Fruit fly (Drosophila melanogaster) whole organism, embryonic: ENCODE measurements around the gene moody.

Experiments used
- Ada2b ChIP-seq: fragments of 200-800 bp; sonication (Bioruptor generic); IDR thresholded peaks from 2 replicates; pipeline ENCODE4 v1.3.6; 2022; ENCODE audit warnings: missing biosample characterization, missing genetic modification characterization
- B-H2 ChIP-seq: fragments of 200-800 bp; sonication (Bioruptor generic); optimal IDR thresholded peaks from 2 replicates; lab custom pipeline; 2018; ENCODE audit warnings: missing biosample characterization, mild to moderate bottlenecking, missing genetic modification characterization
- CG10147 ChIP-seq: fragments of 200-800 bp; sonication (Bioruptor generic); optimal IDR thresholded peaks from 2 replicates; lab custom pipeline; 2019; ENCODE audit warnings: missing biosample characterization, mild to moderate bottlenecking, missing genetic modification characterization, moderate library complexity
- CG10267 ChIP-seq: fragments of 200-800 bp; sonication (Bioruptor generic); optimal IDR thresholded peaks from 2 replicates; lab custom pipeline; 2018; ENCODE audit warnings: missing biosample characterization, mild to moderate bottlenecking, missing genetic modification characterization, moderate library complexity
- CG10543 ChIP-seq: fragments of 200-800 bp; sonication (Bioruptor generic); optimal IDR thresholded peaks from 3 replicates; lab custom pipeline; 2017; ENCODE audit warnings: missing biosample characterization, mild to moderate bottlenecking, missing genetic modification characterization, moderate library complexity
- CG12071 ChIP-seq: fragments of 200-800 bp; sonication (Bioruptor generic); optimal IDR thresholded peaks from 3 replicates; lab custom pipeline; 2018; ENCODE audit warnings: missing biosample characterization, mild to moderate bottlenecking, missing genetic modification characterization
- CG12391 ChIP-seq: fragments of 200-800 bp; sonication (Bioruptor generic); optimal IDR thresholded peaks from 3 replicates; lab custom pipeline; 2018; ENCODE audit warnings: missing biosample characterization, mild to moderate bottlenecking, missing genetic modification characterization, moderate library complexity
- CG13424 ChIP-seq: fragments of 200-800 bp; sonication (Bioruptor generic); optimal IDR thresholded peaks from 2 replicates; lab custom pipeline; 2019; ENCODE audit warnings: missing biosample characterization, mild to moderate bottlenecking, missing genetic modification characterization, moderate library complexity
- CG13894 ChIP-seq: fragments of 200-800 bp; sonication (Bioruptor generic); optimal IDR thresholded peaks from 3 replicates; lab custom pipeline; 2018; ENCODE audit warnings: missing biosample characterization, mild to moderate bottlenecking, missing genetic modification characterization, moderate library complexity
- CG14860 ChIP-seq: fragments of 200-800 bp; sonication (Bioruptor generic); IDR thresholded peaks from 3 replicates; pipeline ENCODE4 v1.3.6; 2022; ENCODE audit warnings: missing biosample characterization, missing genetic modification characterization; ENCODE audit not compliant: partially characterized antibody
- CG15479 ChIP-seq: fragments of 200-800 bp; sonication (Bioruptor generic); optimal IDR thresholded peaks from 3 replicates; lab custom pipeline; 2019; ENCODE audit warnings: missing biosample characterization, mild to moderate bottlenecking, missing genetic modification characterization, moderate library complexity
- CG15514 ChIP-seq: fragments of 200-800 bp; sonication (Bioruptor generic); optimal IDR thresholded peaks from 3 replicates; lab custom pipeline; 2017; ENCODE audit warnings: missing biosample characterization, missing genetic modification characterization, mild to moderate bottlenecking, moderate library complexity, missing genetic modification reagents
- CG17186 ChIP-seq: fragments of 200-800 bp; sonication (Bioruptor generic); optimal IDR thresholded peaks from 3 replicates; lab custom pipeline; 2017; ENCODE audit warnings: missing biosample characterization, missing genetic modification reagents, missing genetic modification characterization
- CG18619 ChIP-seq: fragments of 200-800 bp; sonication (Bioruptor generic); optimal IDR thresholded peaks from 3 replicates; lab custom pipeline; 2017; ENCODE audit warnings: missing biosample characterization, mild to moderate bottlenecking, missing genetic modification characterization
- CG2120 ChIP-seq: fragments of 200-800 bp; sonication (Bioruptor generic); optimal IDR thresholded peaks from 3 replicates; lab custom pipeline; 2016; ENCODE audit warnings: missing biosample characterization, missing genetic modification characterization
- CG2202 ChIP-seq: fragments of 200-800 bp; sonication (Bioruptor generic); optimal IDR thresholded peaks from 2 replicates; lab custom pipeline; 2018; ENCODE audit warnings: missing biosample characterization, mild to moderate bottlenecking, missing genetic modification characterization
- CG33213 ChIP-seq: fragments of 200-800 bp; sonication (Bioruptor generic); optimal IDR thresholded peaks from 3 replicates; lab custom pipeline; 2016; ENCODE audit warnings: missing biosample characterization, missing genetic modification characterization
- CG34224 ChIP-seq: fragments of 200-800 bp; sonication (Bioruptor generic); IDR thresholded peaks from 3 replicates; pipeline ENCODE4 v1.3.6; 2022; ENCODE audit warnings: missing biosample characterization, missing genetic modification characterization; ENCODE audit not compliant: partially characterized antibody
- CG5953 ChIP-seq: fragments of 200-800 bp; sonication (Bioruptor generic); IDR thresholded peaks from 2 replicates; pipeline ENCODE4 v1.3.6; 2022; ENCODE audit warnings: missing biosample characterization, missing genetic modification characterization
- CG6175 ChIP-seq: fragments of 200-800 bp; sonication (Bioruptor generic); IDR thresholded peaks from 3 replicates; pipeline ENCODE4 v1.3.6; 2022; ENCODE audit warnings: missing biosample characterization, missing genetic modification characterization
- CG9437 ChIP-seq: fragments of 200-800 bp; sonication (Bioruptor generic); optimal IDR thresholded peaks from 2 replicates; lab custom pipeline; 2018; ENCODE audit warnings: missing biosample characterization, mild to moderate bottlenecking, missing genetic modification characterization
- CG9797 ChIP-seq: fragments of 200-800 bp; sonication (Bioruptor generic); optimal IDR thresholded peaks from 3 replicates; lab custom pipeline; 2018; ENCODE audit warnings: missing biosample characterization, mild to moderate bottlenecking, missing genetic modification characterization
- CoRest ChIP-seq: fragments of 200-800 bp; sonication (Bioruptor generic); optimal IDR thresholded peaks from 3 replicates; lab custom pipeline; 2018; ENCODE audit warnings: missing biosample characterization, mild to moderate bottlenecking, missing genetic modification characterization, moderate library complexity
- D19A ChIP-seq: fragments of 200-800 bp; optimal IDR thresholded peaks from 3 replicates; lab custom pipeline; 2019; ENCODE audit warnings: missing biosample characterization, mild to moderate bottlenecking, missing genetic modification characterization, moderate library complexity
- Dll ChIP-seq: fragments of 200-800 bp; sonication (Bioruptor generic); IDR thresholded peaks from 4 replicates; pipeline ENCODE4 v1.3.6; 2022; ENCODE audit warnings: missing biosample characterization, missing genetic modification characterization; ENCODE audit not compliant: partially characterized antibody
- Eip74EF ChIP-seq, 2 experiments: fragments of 200-800 bp in 1 of 2; fragments of >200 bp in 1 of 2; sonication (Bioruptor generic) in 1 of 2; optimal IDR thresholded peaks; 2 replicates each; lab custom pipeline; 2017 to 2019; ENCODE audit warnings: missing biosample characterization in 2 of 2, missing genetic modification characterization in 2 of 2, mild to moderate bottlenecking in 1 of 2, moderate library complexity in 1 of 2
- Gsc ChIP-seq: fragments of 200-800 bp; sonication (Bioruptor generic); IDR thresholded peaks from 2 replicates; pipeline ENCODE4 v1.3.6; 2022; ENCODE audit warnings: missing biosample characterization, missing genetic modification characterization
- HmgD ChIP-seq: fragments of 200-800 bp; sonication (Bioruptor generic); optimal IDR thresholded peaks from 3 replicates; lab custom pipeline; 2016; ENCODE audit warnings: missing biosample characterization, missing genetic modification characterization
- MTF-1 ChIP-seq: fragments of 200-800 bp; sonication (Bioruptor generic); optimal IDR thresholded peaks from 2 replicates; lab custom pipeline; 2018; ENCODE audit warnings: missing biosample characterization, mild to moderate bottlenecking, missing genetic modification characterization, borderline replicate concordance
- Mrtf ChIP-seq: fragments of 200-800 bp; sonication (Bioruptor generic); IDR thresholded peaks from 3 replicates; pipeline ENCODE4 v1.3.6; 2022; ENCODE audit warnings: missing biosample characterization, missing genetic modification characterization
- Nf-YC ChIP-seq: fragments of 200-800 bp; optimal IDR thresholded peaks from 3 replicates; lab custom pipeline; 2019; ENCODE audit warnings: missing biosample characterization, mild to moderate bottlenecking, missing genetic modification characterization, moderate library complexity
- Vsx1 ChIP-seq: fragments of 200-800 bp; sonication (Bioruptor generic); optimal IDR thresholded peaks from 2 replicates; lab custom pipeline; 2017; ENCODE audit warnings: missing biosample characterization, mild to moderate bottlenecking, missing genetic modification characterization, missing genetic modification reagents
- ap ChIP-seq: fragments of 200-800 bp; sonication (Bioruptor generic); IDR thresholded peaks from 2 replicates; pipeline ENCODE4 v1.3.6; 2022; ENCODE audit warnings: missing biosample characterization, missing genetic modification characterization
- ase ChIP-seq: fragments of 200-800 bp; sonication (Bioruptor generic); IDR thresholded peaks from 3 replicates; pipeline ENCODE4 v1.3.6; 2022; ENCODE audit warnings: missing biosample characterization, missing genetic modification characterization
- da ChIP-seq: fragments of 200-800 bp; sonication (Bioruptor generic); optimal IDR thresholded peaks from 2 replicates; lab custom pipeline; 2016; ENCODE audit warnings: missing biosample characterization, missing genetic modification characterization
- dm ChIP-seq: fragments of 200-800 bp; sonication (Bioruptor generic); optimal IDR thresholded peaks from 3 replicates; lab custom pipeline; 2016; ENCODE audit warnings: missing biosample characterization, missing genetic modification characterization
- dmrt11E ChIP-seq: fragments of 200-800 bp; sonication (Bioruptor generic); optimal IDR thresholded peaks from 3 replicates; lab custom pipeline; 2018; ENCODE audit warnings: missing biosample characterization, mild to moderate bottlenecking, missing genetic modification characterization, moderate library complexity
- fd102C ChIP-seq: fragments of 200-800 bp; sonication (Bioruptor generic); optimal IDR thresholded peaks from 2 replicates; lab custom pipeline; 2018; ENCODE audit warnings: missing biosample characterization, mild to moderate bottlenecking, missing genetic modification characterization, moderate library complexity
- gem ChIP-seq: fragments of 200-800 bp; sonication (Bioruptor generic); optimal IDR thresholded peaks from 2 replicates; lab custom pipeline; 2019; ENCODE audit warnings: missing biosample characterization, mild to moderate bottlenecking, missing genetic modification characterization, moderate library complexity
- her ChIP-seq: fragments of 200-800 bp; sonication (Bioruptor generic); optimal IDR thresholded peaks from 2 replicates; lab custom pipeline; 2016; ENCODE audit warnings: missing biosample characterization, missing genetic modification characterization
- knrl ChIP-seq: fragments of 200-800 bp; sonication (Bioruptor generic); IDR thresholded peaks from 3 replicates; pipeline ENCODE4 v1.3.6; 2022; ENCODE audit warnings: missing biosample characterization, missing genetic modification characterization; ENCODE audit not compliant: partially characterized antibody
- mirr ChIP-seq: fragments of 200-800 bp; sonication (Bioruptor generic); optimal IDR thresholded peaks from 3 replicates; lab custom pipeline; 2018; ENCODE audit warnings: missing biosample characterization, mild to moderate bottlenecking, missing genetic modification characterization
- odd ChIP-seq: fragments of 200-800 bp; sonication (Bioruptor generic); optimal IDR thresholded peaks from 2 replicates; lab custom pipeline; 2017; ENCODE audit warnings: missing biosample characterization, mild to moderate bottlenecking, missing genetic modification characterization
- onecut ChIP-seq: fragments of 200-800 bp; sonication (Bioruptor generic); IDR thresholded peaks from 2 replicates; pipeline ENCODE4 v1.3.6; 2022; ENCODE audit warnings: missing biosample characterization, missing genetic modification characterization
- org-1 ChIP-seq: fragments of 200-800 bp; sonication (Bioruptor generic); optimal IDR thresholded peaks from 2 replicates; lab custom pipeline; 2017; ENCODE audit warnings: missing biosample characterization, missing genetic modification characterization
- rib ChIP-seq: fragments of 200-800 bp; sonication (Bioruptor generic); IDR thresholded peaks from 2 replicates; pipeline ENCODE4 v1.3.6; 2022; ENCODE audit warnings: missing biosample characterization, missing genetic modification characterization
- sens ChIP-seq: fragments of 200-800 bp; sonication (Bioruptor generic); peaks from one replicate; lab custom pipeline; 2016; ENCODE audit warnings: missing biosample characterization, missing genetic modification characterization
- slbo ChIP-seq: fragments of 200-800 bp; sonication (Bioruptor generic); IDR thresholded peaks from 2 replicates; pipeline ENCODE4 v1.3.6; 2022; ENCODE audit warnings: missing biosample characterization, missing genetic modification characterization
- sr ChIP-seq: fragments of 200-800 bp; sonication (Bioruptor generic); IDR thresholded peaks from 3 replicates; pipeline ENCODE4 v1.3.6; 2022; ENCODE audit warnings: missing biosample characterization, missing genetic modification characterization
- tap ChIP-seq: fragments of 200-800 bp; optimal IDR thresholded peaks from 3 replicates; lab custom pipeline; 2019; ENCODE audit warnings: missing biosample characterization, mild to moderate bottlenecking, missing genetic modification characterization, moderate library complexity

Gene moody

dm6 chrX:2005840-2006239, 44.1 kb downstream of the moody start (continued):
- no peak for TF ChIP-seq rib (GFP tag; lab: Robert Waterston, UW)
- TF ChIP-seq gem (tag; lab: Kevin White, UChicago): no peak
- TF ChIP-seq CG15479 (GFP tag; lab: Kevin White, UChicago): no peak
- TF ChIP-seq CG10147 (GFP tag; lab: Kevin White, UChicago): peak; percentile 42
- TF ChIP-seq dm (GFP tag; lab: Kevin White, UChicago): peak; percentile 60
- TF ChIP-seq CG14860 (GFP tag; lab: Robert Waterston, UW): no peak
- TF ChIP-seq sens (GFP tag; lab: Kevin White, UChicago): peak; percentile 90
- TF ChIP-seq odd (GFP tag; lab: Kevin White, UChicago): peak; percentile 77
- TF ChIP-seq CG5953 (GFP tag; lab: Robert Waterston, UW): no peak
- peak; percentile 13; the same call in 1 of the 2 replicates for TF ChIP-seq slbo (GFP tag; lab: Robert Waterston, UW)
- TF ChIP-seq Nf-YC: peak; percentile 45
- TF ChIP-seq CG10543: peak; percentile 70
- TF ChIP-seq CG13894 (tag; lab: Kevin White, UChicago): no peak
- peak; percentile 74 for TF ChIP-seq sr (GFP tag; lab: Robert Waterston, UW)
- TF ChIP-seq Eip74EF (GFP tag; optimal IDR thresholded peaks at IDR 0.05; lab: Kevin White, UChicago): peak in 1 of 2 experiments; percentile 64
- TF ChIP-seq CG6175: 0 out of 3 replicates have a peak, but pooled peaks have one; percentile 42
- peak; percentile 42 for TF ChIP-seq dmrt11E
- no peak for TF ChIP-seq CG2120 (GFP tag; lab: Kevin White, UChicago)
- TF ChIP-seq onecut (GFP tag; lab: Robert Waterston, UW): peak; percentile 61
- TF ChIP-seq CG33213 (GFP tag; lab: Kevin White, UChicago): peak; percentile 77
- peak; percentile 61 for TF ChIP-seq mirr (GFP tag; lab: Kevin White, UChicago)
- peak; percentile 62 for TF ChIP-seq CG10267 (tag; lab: Kevin White, UChicago)
- peak; percentile 50 for TF ChIP-seq CG2202
- peak; percentile 37; the same call in 1 of the 2 replicates for TF ChIP-seq Ada2b (GFP tag; lab: Robert Waterston, UW)
- peak; percentile 75 for TF ChIP-seq B-H2 (GFP tag; lab: Kevin White, UChicago)
- peak; percentile 49 for TF ChIP-seq CG9437 (GFP tag; lab: Kevin White, UChicago)
- TF ChIP-seq da (GFP tag; lab: Kevin White, UChicago): peak; percentile 26
- TF ChIP-seq CG13424 (tag; lab: Kevin White, UChicago): peak; percentile 42
- no peak for TF ChIP-seq Vsx1 (GFP tag; lab: Kevin White, UChicago)
- no peak for TF ChIP-seq knrl (GFP tag; lab: Robert Waterston, UW)
- TF ChIP-seq MTF-1 (GFP tag; lab: Kevin White, UChicago): peak; percentile 92
- TF ChIP-seq Mrtf (GFP tag; lab: Robert Waterston, UW): peak; percentile 47; the same call in 2 of the 3 replicates
- peak; percentile 56 for TF ChIP-seq D19A (tag; lab: Kevin White, UChicago)
- TF ChIP-seq ap (GFP tag; lab: Robert Waterston, UW): peak; percentile 41; the same call in 1 of the 2 replicates
- peak; percentile 35 for TF ChIP-seq tap (tag; lab: Kevin White, UChicago)
- peak; percentile 74 for TF ChIP-seq her (GFP tag; lab: Kevin White, UChicago)
- TF ChIP-seq CoRest (tag; lab: Kevin White, UChicago): peak; percentile 62
- TF ChIP-seq org-1 (GFP tag; lab: Kevin White, UChicago): no peak
- TF ChIP-seq Dll (GFP tag; lab: Robert Waterston, UW): no peak
- peak; percentile 58 for TF ChIP-seq CG12391 (tag; lab: Kevin White, UChicago)
- peak; percentile 70 for TF ChIP-seq fd102C (GFP tag; lab: Kevin White, UChicago)
- TF ChIP-seq CG18619 (GFP tag; lab: Kevin White, UChicago): peak; percentile 66
- peak; percentile 66 for TF ChIP-seq CG15514 (GFP tag; lab: Kevin White, UChicago)
- no peak for TF ChIP-seq CG17186
- peak; percentile 48 for TF ChIP-seq HmgD (GFP tag; lab: Kevin White, UChicago)
- TF ChIP-seq CG12071 (GFP tag; lab: Kevin White, UChicago): peak; percentile 78
- no peak for TF ChIP-seq Gsc (GFP tag; lab: Robert Waterston, UW)
- TF ChIP-seq CG9797 (GFP tag; lab: Kevin White, UChicago): no peak
- TF ChIP-seq CG34224 (GFP tag; lab: Robert Waterston, UW): no peak
- peak; percentile 67; the same call in 2 of the 3 replicates for TF ChIP-seq ase
